Fruit fly (Drosophila melanogaster) whole organism, embryonic: Measurements from ENCODE around the gene CG34163.

Source experiments
- Aef1 ChIP-seq: fragments of 200-800 bp; sonication (Bioruptor generic); IDR thresholded peaks from 3 replicates; pipeline ENCODE4 v1.3.6; 2022; ENCODE audit warnings: missing biosample characterization, missing genetic modification characterization
- CG10209 ChIP-seq: fragments of 200-800 bp; sonication (Bioruptor generic); optimal IDR thresholded peaks from 3 replicates; lab custom pipeline; 2017; ENCODE audit warnings: missing biosample characterization, mild to moderate bottlenecking, missing genetic modification characterization, missing genetic modification reagents
- CG1024 ChIP-seq: fragments of 200-800 bp; sonication (Bioruptor generic); IDR thresholded peaks from 2 replicates; pipeline ENCODE4 v1.3.6; 2022; ENCODE audit warnings: missing biosample characterization, missing genetic modification characterization
- CG11085 ChIP-seq: fragments of 200-800 bp; sonication (Bioruptor generic); IDR thresholded peaks from 2 replicates; pipeline ENCODE4 v1.3.6; 2022; ENCODE audit warnings: missing biosample characterization, missing genetic modification characterization
- CG12104 ChIP-seq: fragments of 200-800 bp; sonication (Bioruptor generic); optimal IDR thresholded peaks from 3 replicates; lab custom pipeline; 2016; ENCODE audit warnings: missing biosample characterization, missing genetic modification characterization
- CG12236 ChIP-seq: fragments of 200-800 bp; sonication (Bioruptor generic); optimal IDR thresholded peaks from 2 replicates; lab custom pipeline; 2016; ENCODE audit warnings: missing biosample characterization, missing genetic modification characterization
- CG1233 ChIP-seq: fragments of 200-800 bp; sonication (Bioruptor generic); optimal IDR thresholded peaks from 4 replicates; lab custom pipeline; 2018; ENCODE audit warnings: missing biosample characterization, mild to moderate bottlenecking, missing genetic modification characterization
- CG13296 ChIP-seq: fragments of 200-800 bp; sonication (Bioruptor generic); optimal IDR thresholded peaks from 3 replicates; lab custom pipeline; 2018; ENCODE audit warnings: missing biosample characterization, mild to moderate bottlenecking, missing genetic modification characterization
- CG17359 ChIP-seq: fragments of 200-800 bp; sonication (Bioruptor generic); optimal IDR thresholded peaks from 3 replicates; lab custom pipeline; 2018; ENCODE audit warnings: missing biosample characterization, mild to moderate bottlenecking, missing genetic modification characterization, moderate library complexity
- CG17568 ChIP-seq: fragments of 200-800 bp; sonication (Bioruptor generic); optimal IDR thresholded peaks from 2 replicates; lab custom pipeline; 2018; ENCODE audit warnings: missing biosample characterization, mild to moderate bottlenecking, missing genetic modification characterization, moderate library complexity
- CG17802 ChIP-seq: fragments of 200-800 bp; sonication (Bioruptor generic); optimal IDR thresholded peaks from 2 replicates; lab custom pipeline; 2018; ENCODE audit warnings: missing biosample characterization, mild to moderate bottlenecking, missing genetic modification characterization, moderate library complexity
- CG1792 ChIP-seq: fragments of 200-800 bp; sonication (Bioruptor generic); optimal IDR thresholded peaks from 2 replicates; lab custom pipeline; 2016; ENCODE audit warnings: missing biosample characterization, missing genetic modification characterization
- CG18011 ChIP-seq: fragments of 200-800 bp; sonication (Bioruptor generic); optimal IDR thresholded peaks from 2 replicates; lab custom pipeline; 2017; ENCODE audit warnings: missing biosample characterization, missing genetic modification characterization, mild to moderate bottlenecking, moderate library complexity, missing genotype
- CG2129 ChIP-seq: fragments of 200-800 bp; sonication (Bioruptor generic); IDR thresholded peaks from 2 replicates; pipeline ENCODE4 v1.3.6; 2022; ENCODE audit warnings: missing biosample characterization, missing genetic modification characterization; ENCODE audit not compliant: partially characterized antibody
- CG4282 ChIP-seq: fragments of 200-800 bp; sonication (Bioruptor generic); optimal IDR thresholded peaks from 2 replicates; lab custom pipeline; 2016; ENCODE audit warnings: missing biosample characterization, missing genetic modification characterization
- CG4707 ChIP-seq: fragments of 200-800 bp; sonication (Bioruptor generic); optimal IDR thresholded peaks from 2 replicates; lab custom pipeline; 2018; ENCODE audit warnings: missing biosample characterization, mild to moderate bottlenecking, missing genetic modification characterization, moderate library complexity
- CG4730 ChIP-seq: fragments of 200-800 bp; sonication (Bioruptor generic); IDR thresholded peaks from 2 replicates; pipeline ENCODE4 v1.3.6; 2022; ENCODE audit warnings: missing biosample characterization, missing genetic modification characterization
- CG4820 ChIP-seq: fragments of 200-800 bp; sonication (Bioruptor generic); optimal IDR thresholded peaks from 3 replicates; lab custom pipeline; 2016; ENCODE audit warnings: missing biosample characterization, missing genetic modification characterization
- CG6654 ChIP-seq: fragments of 200-800 bp; sonication (Bioruptor generic); optimal IDR thresholded peaks from 2 replicates; lab custom pipeline; 2017; ENCODE audit warnings: missing biosample characterization, mild to moderate bottlenecking, missing genetic modification characterization
- CG6689 ChIP-seq: fragments of 200-800 bp; sonication (Bioruptor generic); IDR thresholded peaks from 2 replicates; pipeline ENCODE4 v1.3.6; 2022; ENCODE audit warnings: missing biosample characterization, missing genetic modification characterization
- CG9932 ChIP-seq: fragments of 200-800 bp; sonication (Bioruptor generic); IDR thresholded peaks from 2 replicates; pipeline ENCODE4 v1.3.6; 2022; ENCODE audit warnings: missing biosample characterization, missing genetic modification characterization
- Chrac-16 ChIP-seq: fragments of 200-800 bp; sonication (Bioruptor generic); optimal IDR thresholded peaks from 3 replicates; lab custom pipeline; 2016; ENCODE audit warnings: missing biosample characterization, missing genetic modification characterization
- Dp ChIP-seq: fragments of 200-800 bp; sonication (Bioruptor generic); optimal IDR thresholded peaks from 2 replicates; lab custom pipeline; 2018; ENCODE audit warnings: missing biosample characterization, mild to moderate bottlenecking, missing genetic modification characterization, moderate library complexity
- Ets65A ChIP-seq: fragments of 200-800 bp; sonication (Bioruptor generic); peaks from one replicate; lab custom pipeline; 2016; ENCODE audit warnings: missing biosample characterization, missing genetic modification characterization
- Gsc ChIP-seq: fragments of 200-800 bp; sonication (Bioruptor generic); IDR thresholded peaks from 2 replicates; pipeline ENCODE4 v1.3.6; 2022; ENCODE audit warnings: missing biosample characterization, missing genetic modification characterization
- HLHmδ ChIP-seq: fragments of 200-800 bp; sonication (Bioruptor generic); optimal IDR thresholded peaks from 2 replicates; lab custom pipeline; 2018; ENCODE audit warnings: missing biosample characterization, mild to moderate bottlenecking, missing genetic modification characterization, moderate library complexity
- Hr3 ChIP-seq: fragments of 200-800 bp; sonication (Bioruptor generic); optimal IDR thresholded peaks from 3 replicates; lab custom pipeline; 2016; ENCODE audit warnings: missing biosample characterization, missing genetic modification characterization
- Hr51 ChIP-seq, 2 experiments: fragments of 200-800 bp; sonication (Bioruptor generic); optimal IDR thresholded peaks; 2 replicates in 1 of 2; 3 replicates in 1 of 2; lab custom pipeline; 2016 to 2018; ENCODE audit warnings: missing biosample characterization in 2 of 2, missing genetic modification characterization in 2 of 2, mild to moderate bottlenecking in 1 of 2, moderate library complexity in 1 of 2
- Neu2 ChIP-seq: fragments of 200-800 bp; sonication (Bioruptor generic); optimal IDR thresholded peaks from 3 replicates; lab custom pipeline; 2016; ENCODE audit warnings: missing biosample characterization, missing genetic modification characterization, borderline replicate concordance
- Nf-YB ChIP-seq: fragments of 200-800 bp; sonication (Bioruptor generic); optimal IDR thresholded peaks from 3 replicates; lab custom pipeline; 2019; ENCODE audit warnings: missing biosample characterization, mild to moderate bottlenecking, missing genetic modification characterization, moderate library complexity
- Oli ChIP-seq: fragments of 200-800 bp; sonication (Bioruptor generic); optimal IDR thresholded peaks from 2 replicates; lab custom pipeline; 2018; ENCODE audit warnings: missing biosample characterization, mild to moderate bottlenecking, missing genetic modification characterization, moderate library complexity
- Rx ChIP-seq: fragments of 200-800 bp; sonication (Bioruptor generic); IDR thresholded peaks from 2 replicates; pipeline ENCODE4 v1.3.6; 2022; ENCODE audit warnings: missing biosample characterization, missing genetic modification characterization
- Sin3A ChIP-seq: fragments of >200 bp; optimal IDR thresholded peaks from 2 replicates; lab custom pipeline; 2018
- Spps ChIP-seq: fragments of 200-800 bp; sonication (Bioruptor generic); optimal IDR thresholded peaks from 2 replicates; lab custom pipeline; 2018; ENCODE audit warnings: missing biosample characterization, mild to moderate bottlenecking, missing genetic modification characterization
- Tbp ChIP-seq: fragments of >200 bp; optimal IDR thresholded peaks from 2 replicates; lab custom pipeline; 2018; ENCODE audit warnings: missing biosample characterization, missing genetic modification characterization
- ash1 ChIP-seq: fragments of 200-800 bp; sonication (Bioruptor generic); optimal IDR thresholded peaks from 2 replicates; lab custom pipeline; 2018; ENCODE audit warnings: missing biosample characterization, mild to moderate bottlenecking, missing genetic modification characterization
- caup ChIP-seq: fragments of 200-800 bp; sonication (Bioruptor generic); optimal IDR thresholded peaks from 3 replicates; lab custom pipeline; 2017; ENCODE audit warnings: missing biosample characterization, mild to moderate bottlenecking, missing genetic modification characterization, moderate library complexity; ENCODE audit not compliant: severe bottlenecking
- corto ChIP-seq: fragments of 200-800 bp; sonication (Bioruptor generic); optimal IDR thresholded peaks from 2 replicates; lab custom pipeline; 2016; ENCODE audit warnings: missing biosample characterization, mild to moderate bottlenecking, missing genetic modification characterization, moderate library complexity
- dan ChIP-seq: fragments of 200-800 bp; sonication (Bioruptor generic); IDR thresholded peaks from 2 replicates; pipeline ENCODE4 v1.3.6; 2022; ENCODE audit warnings: missing biosample characterization, missing genetic modification characterization
- eve ChIP-seq, 2 experiments: fragments of >200 bp; optimal IDR thresholded peaks; 2 replicates each; lab custom pipeline; 2017; ENCODE audit warnings: missing biosample characterization in 2 of 2, missing genetic modification characterization in 2 of 2
- gcm ChIP-seq: fragments of 200-800 bp; sonication (Bioruptor generic); optimal IDR thresholded peaks from 2 replicates; lab custom pipeline; 2019; ENCODE audit warnings: missing biosample characterization, mild to moderate bottlenecking, missing genetic modification characterization, moderate library complexity
- ham ChIP-seq: fragments of 200-800 bp; sonication (Bioruptor generic); IDR thresholded peaks from 2 replicates; pipeline ENCODE4 v1.3.6; 2022; ENCODE audit warnings: missing biosample characterization, missing genetic modification characterization
- sc ChIP-seq, 3 experiments: fragments of >200 bp in 2 of 3; fragments of 200-800 bp in 1 of 3; sonication (Bioruptor generic) in 1 of 3; optimal IDR thresholded peaks; 2 replicates in 2 of 3; 3 replicates in 1 of 3; lab custom pipeline; 2017; ENCODE audit warnings: mild to moderate bottlenecking in 1 of 3, missing biosample characterization in 1 of 3, missing genetic modification characterization in 1 of 3, missing genetic modification reagents in 1 of 3
- sd ChIP-seq: fragments of 200-800 bp; sonication (Bioruptor generic); optimal IDR thresholded peaks from 3 replicates; lab custom pipeline; 2018; ENCODE audit warnings: missing biosample characterization, mild to moderate bottlenecking, missing genetic modification characterization, moderate library complexity
- sim ChIP-seq: fragments of 200-800 bp; sonication (Bioruptor generic); IDR thresholded peaks from 2 replicates; pipeline ENCODE4 v1.3.6; 2022; ENCODE audit warnings: missing biosample characterization, missing genetic modification characterization
- sna ChIP-seq: fragments of 200-800 bp; sonication (Bioruptor generic); IDR thresholded peaks from 2 replicates; pipeline ENCODE4 v1.3.6; 2022; ENCODE audit warnings: missing biosample characterization, missing genetic modification characterization; ENCODE audit not compliant: partially characterized antibody
- sqz ChIP-seq: fragments of 200-800 bp; sonication (Bioruptor generic); optimal IDR thresholded peaks from 3 replicates; lab custom pipeline; 2018; ENCODE audit warnings: missing biosample characterization, mild to moderate bottlenecking, missing genetic modification characterization
- sr ChIP-seq: fragments of 200-800 bp; sonication (Bioruptor generic); IDR thresholded peaks from 3 replicates; pipeline ENCODE4 v1.3.6; 2022; ENCODE audit warnings: missing biosample characterization, missing genetic modification characterization
- trh ChIP-seq: fragments of 200-800 bp; sonication (Bioruptor generic); optimal IDR thresholded peaks from 2 replicates; lab custom pipeline; 2016; ENCODE audit warnings: missing biosample characterization, missing genetic modification characterization
- wor ChIP-seq: fragments of 200-800 bp; sonication (Bioruptor generic); IDR thresholded peaks from 2 replicates; pipeline ENCODE4 v1.3.6; 2022; ENCODE audit warnings: missing biosample characterization, missing genetic modification characterization
- zen2 ChIP-seq: fragments of 200-800 bp; sonication (Bioruptor generic); IDR thresholded peaks from 3 replicates; pipeline ENCODE4 v1.3.6; 2022; ENCODE audit warnings: missing biosample characterization, missing genetic modification characterization; ENCODE audit not compliant: partially characterized antibody

CG34163 gene

dm6 chr2L:12021193-12021592 is 33.1 kb downstream of the CG34163 start (continued):
- no peak for TF ChIP-seq Rx
- TF ChIP-seq sqz (GFP tag; lab: Kevin White, UChicago), result no peak
- TF ChIP-seq CG17568 (GFP tag; lab: Kevin White, UChicago), result no peak
- peak; percentile 61 for TF ChIP-seq gcm (GFP tag; lab: Kevin White, UChicago)
- no peak for TF ChIP-seq Ets65A
- TF ChIP-seq CG11085 (GFP tag; lab: Robert Waterston, UW), result no peak
- TF ChIP-seq Neu2, result no peak
- TF ChIP-seq sim (GFP tag; lab: Robert Waterston, UW), result no peak
- TF ChIP-seq Tbp, result no peak
- no peak for TF ChIP-seq CG4820 (GFP tag; lab: Kevin White, UChicago)
- no peak for TF ChIP-seq Dp (GFP tag; lab: Kevin White, UChicago)
- peak; percentile 15 for TF ChIP-seq CG17802 (tag; lab: Kevin White, UChicago)
- TF ChIP-seq eve (GFP tag; optimal IDR thresholded peaks at IDR 0.05; lab: Kevin White, UChicago), result no peak
- TF ChIP-seq CG9932 (GFP tag; lab: Robert Waterston, UW), result no peak
- peak; percentile 65 for TF ChIP-seq trh
- TF ChIP-seq ash1 (GFP tag; lab: Kevin White, UChicago), result peak; percentile 61
- TF ChIP-seq CG17359 (tag; lab: Kevin White, UChicago), result peak; percentile 74
- no peak for TF ChIP-seq sna (GFP tag; lab: Robert Waterston, UW)
- TF ChIP-seq Oli (tag; lab: Kevin White, UChicago), result peak; percentile 24
- peak; percentile 85 for TF ChIP-seq caup (GFP tag; lab: Kevin White, UChicago)
- TF ChIP-seq Hr3, result no peak
- no peak for TF ChIP-seq CG4730 (GFP tag; lab: Robert Waterston, UW)
- no peak for TF ChIP-seq CG4282 (GFP tag; lab: Kevin White, UChicago)
- peak; percentile 48 for TF ChIP-seq Nf-YB
- no peak for TF ChIP-seq sd (tag; lab: Kevin White, UChicago)
- peak; percentile 63 for TF ChIP-seq CG12236 (GFP tag; lab: Kevin White, UChicago)
- no peak for TF ChIP-seq dan (GFP tag; lab: Robert Waterston, UW)
- TF ChIP-seq CG12104 (GFP tag; lab: Kevin White, UChicago), result peak; percentile 32
- peak; percentile 77 for TF ChIP-seq CG4707 (GFP tag; lab: Kevin White, UChicago)
- peak; percentile 42 for TF ChIP-seq CG18011
- no peak for TF ChIP-seq Chrac-16 (GFP tag; lab: Kevin White, UChicago)
- no peak for TF ChIP-seq wor (GFP tag; lab: Robert Waterston, UW)
- TF ChIP-seq zen2, result no peak
- no peak for TF ChIP-seq Aef1 (GFP tag; lab: Robert Waterston, UW)
- TF ChIP-seq CG1233 (GFP tag; lab: Kevin White, UChicago), result peak; percentile 65
- TF ChIP-seq CG1792 (GFP tag; lab: Kevin White, UChicago), result peak; percentile 20
- no peak for TF ChIP-seq Gsc
- TF ChIP-seq CG6689 (GFP tag; lab: Robert Waterston, UW), result no peak
- TF ChIP-seq Spps (tag; lab: Kevin White, UChicago), result peak; percentile 23
- peak; percentile 1 to 34 for TF ChIP-seq Hr51 (GFP tag; optimal IDR thresholded peaks at IDR 0.05; lab: Kevin White, UChicago)
- TF ChIP-seq sr, result no peak
- no peak for TF ChIP-seq CG2129 (GFP tag; lab: Robert Waterston, UW)
- TF ChIP-seq CG13296 (GFP tag; lab: Kevin White, UChicago), result peak; percentile 65
- no peak for TF ChIP-seq sc (optimal IDR thresholded peaks at IDR 0.05; lab: Kevin White, UChicago)
- TF ChIP-seq sc (GFP tag; optimal IDR thresholded peaks at IDR 0.05; lab: Kevin White, UChicago), result peak; percentile 80
- TF ChIP-seq CG6654, result no peak
- no peak for TF ChIP-seq CG1024 (GFP tag; lab: Robert Waterston, UW)
- peak; percentile 52 for TF ChIP-seq HLHmδ
- no peak for TF ChIP-seq corto (GFP tag; lab: Kevin White, UChicago)
- TF ChIP-seq ham (GFP tag; lab: Robert Waterston, UW), result no peak
- peak; percentile 83 for TF ChIP-seq CG10209
- no peak for TF ChIP-seq Sin3A
